Fruit fly (Drosophila melanogaster) whole organism, prepupa: ENCODE data around the gene CG11638.

Source experiments
- Blimp-1 ChIP-seq: fragments of 200-800 bp; sonication (Bioruptor generic); optimal IDR thresholded peaks from 3 replicates; lab custom pipeline; 2017; ENCODE audit warnings: missing biosample characterization, missing genetic modification characterization, mild to moderate bottlenecking, moderate library complexity, missing genetic modification reagents
- CG10669 ChIP-seq: fragments of 200-800 bp; sonication (Bioruptor generic); optimal IDR thresholded peaks from 3 replicates; lab custom pipeline; 2018; ENCODE audit warnings: missing biosample characterization, mild to moderate bottlenecking, missing genetic modification characterization, moderate library complexity
- CG11902 ChIP-seq: fragments of 200-800 bp; sonication (Bioruptor generic); optimal IDR thresholded peaks from 3 replicates; lab custom pipeline; 2016; ENCODE audit warnings: missing biosample characterization, missing genetic modification characterization
- CG1621 ChIP-seq: fragments of 200-800 bp; sonication (Bioruptor generic); optimal IDR thresholded peaks from 3 replicates; lab custom pipeline; 2018; ENCODE audit warnings: missing biosample characterization, mild to moderate bottlenecking, missing genetic modification characterization
- CG16779 ChIP-seq: fragments of 200-800 bp; sonication (Bioruptor generic); optimal IDR thresholded peaks from 3 replicates; lab custom pipeline; 2017; ENCODE audit warnings: missing biosample characterization, mild to moderate bottlenecking, missing genetic modification characterization
- CG3032 ChIP-seq: fragments of 200-800 bp; optimal IDR thresholded peaks from 2 replicates; lab custom pipeline; 2019; ENCODE audit warnings: missing biosample characterization, mild to moderate bottlenecking, missing genetic modification characterization, moderate library complexity
- CG31627 ChIP-seq: fragments of 200-800 bp; sonication (Bioruptor generic); optimal IDR thresholded peaks from 3 replicates; lab custom pipeline; 2016; ENCODE audit warnings: missing biosample characterization, missing genetic modification characterization
- CG32006 ChIP-seq: fragments of 200-800 bp; sonication (Bioruptor generic); optimal IDR thresholded peaks from 3 replicates; lab custom pipeline; 2017; ENCODE audit warnings: missing biosample characterization, mild to moderate bottlenecking, missing genetic modification characterization
- CG34406 ChIP-seq: fragments of 200-800 bp; sonication (Bioruptor generic); optimal IDR thresholded peaks from 3 replicates; lab custom pipeline; 2016; ENCODE audit warnings: missing biosample characterization, missing genetic modification characterization
- CG3919 ChIP-seq: fragments of 200-800 bp; sonication (Bioruptor generic); optimal IDR thresholded peaks from 3 replicates; lab custom pipeline; 2016; ENCODE audit warnings: missing biosample characterization, missing genetic modification characterization
- CG4318 ChIP-seq: fragments of 200-800 bp; sonication (Bioruptor generic); optimal IDR thresholded peaks from 3 replicates; lab custom pipeline; 2017; ENCODE audit warnings: missing biosample characterization, mild to moderate bottlenecking, missing genetic modification characterization
- CG6163 ChIP-seq: fragments of 200-800 bp; sonication (Bioruptor generic); IDR thresholded peaks from 3 replicates; pipeline ENCODE4 v1.3.6; 2022; ENCODE audit warnings: missing biosample characterization, missing genetic modification characterization
- CG6276 ChIP-seq: fragments of 200-800 bp; sonication (Bioruptor generic); optimal IDR thresholded peaks from 2 replicates; lab custom pipeline; 2017; ENCODE audit warnings: missing biosample characterization, mild to moderate bottlenecking, missing genetic modification characterization
- CG6792 ChIP-seq: fragments of 200-800 bp; sonication (Bioruptor generic); optimal IDR thresholded peaks from 3 replicates; lab custom pipeline; 2016; ENCODE audit warnings: missing biosample characterization, missing genetic modification characterization
- CG6808 ChIP-seq: fragments of 200-800 bp; sonication (Bioruptor generic); optimal IDR thresholded peaks from 3 replicates; lab custom pipeline; 2017; ENCODE audit warnings: missing biosample characterization, missing genetic modification characterization, mild to moderate bottlenecking, moderate library complexity, missing genetic modification reagents
- CG6854 ChIP-seq: fragments of 200-800 bp; sonication (Bioruptor generic); optimal IDR thresholded peaks from 2 replicates; lab custom pipeline; 2017; ENCODE audit warnings: missing biosample characterization, mild to moderate bottlenecking, missing genetic modification characterization
- CG7368 ChIP-seq: fragments of 200-800 bp; sonication (Bioruptor generic); optimal IDR thresholded peaks from 3 replicates; lab custom pipeline; 2016; ENCODE audit warnings: missing biosample characterization, missing genetic modification characterization
- CG8119 ChIP-seq: fragments of 200-800 bp; sonication (Bioruptor generic); IDR thresholded peaks from 3 replicates; pipeline ENCODE4 v1.3.6; 2022; ENCODE audit warnings: missing biosample characterization, missing genetic modification characterization
- CG8319 ChIP-seq: fragments of 200-800 bp; sonication (Bioruptor generic); optimal IDR thresholded peaks from 3 replicates; lab custom pipeline; 2016; ENCODE audit warnings: missing biosample characterization, missing genetic modification characterization
- CG8632 ChIP-seq: fragments of 200-800 bp; sonication (Bioruptor generic); optimal IDR thresholded peaks from 3 replicates; lab custom pipeline; 2016; ENCODE audit warnings: missing biosample characterization, missing genetic modification characterization
- CG9139 ChIP-seq: fragments of 200-800 bp; sonication (Bioruptor generic); optimal IDR thresholded peaks from 3 replicates; lab custom pipeline; 2017; ENCODE audit warnings: missing biosample characterization, mild to moderate bottlenecking, missing genetic modification characterization
- Eip75B ChIP-seq: fragments of 200-800 bp; sonication (Bioruptor generic); optimal IDR thresholded peaks from 3 replicates; lab custom pipeline; 2016; ENCODE audit warnings: missing biosample characterization, missing genetic modification characterization
- Eip78C ChIP-seq: fragments of 200-800 bp; sonication (Bioruptor generic); peaks from one replicate; lab custom pipeline; 2016; ENCODE audit warnings: missing biosample characterization, missing genetic modification characterization
- Eip93F ChIP-seq: fragments of 200-800 bp; sonication (Bioruptor generic); optimal IDR thresholded peaks from 2 replicates; lab custom pipeline; 2016; ENCODE audit warnings: missing biosample characterization, mild to moderate bottlenecking, missing genetic modification characterization
- Ets21C ChIP-seq: fragments of 200-800 bp; sonication (Bioruptor generic); optimal IDR thresholded peaks from 3 replicates; lab custom pipeline; 2016; ENCODE audit warnings: missing biosample characterization, missing genetic modification characterization
- Ets96B ChIP-seq: fragments of 200-800 bp; optimal IDR thresholded peaks from 2 replicates; lab custom pipeline; 2019; ENCODE audit warnings: missing biosample characterization, mild to moderate bottlenecking, missing genetic modification characterization, moderate library complexity
- Gug ChIP-seq: fragments of 200-800 bp; sonication (Bioruptor generic); IDR thresholded peaks from 2 replicates; pipeline ENCODE4 v1.3.6; 2022; ENCODE audit warnings: missing biosample characterization, missing genetic modification characterization
- Hr38 ChIP-seq: sonication (Bioruptor generic); optimal IDR thresholded peaks from 2 replicates; lab custom pipeline; 2016; ENCODE audit warnings: missing biosample characterization, missing genetic modification characterization
- Hr39 ChIP-seq: fragments of 200-800 bp; sonication (Bioruptor generic); optimal IDR thresholded peaks from 2 replicates; lab custom pipeline; 2016; ENCODE audit warnings: missing biosample characterization, missing genetic modification characterization
- Hr4 ChIP-seq: fragments of 200-800 bp; sonication (Bioruptor generic); optimal IDR thresholded peaks from 3 replicates; lab custom pipeline; 2016; ENCODE audit warnings: missing biosample characterization, missing genetic modification characterization
- Lpt ChIP-seq: fragments of 200-800 bp; sonication (Bioruptor generic); optimal IDR thresholded peaks from 3 replicates; lab custom pipeline; 2016; ENCODE audit warnings: missing biosample characterization, missing genetic modification characterization
- OdsH ChIP-seq: fragments of 200-800 bp; sonication (Bioruptor generic); optimal IDR thresholded peaks from 3 replicates; lab custom pipeline; 2016; ENCODE audit warnings: missing biosample characterization, missing genetic modification characterization
- Smox ChIP-seq: fragments of 200-800 bp; sonication (Bioruptor generic); optimal IDR thresholded peaks from 3 replicates; lab custom pipeline; 2016; ENCODE audit warnings: missing biosample characterization, missing genetic modification characterization
- Sox14 ChIP-seq: fragments of 200-800 bp; sonication (Bioruptor generic); optimal IDR thresholded peaks from 3 replicates; lab custom pipeline; 2016; ENCODE audit warnings: missing biosample characterization, missing genetic modification characterization
- achi ChIP-seq: fragments of 200-800 bp; sonication (Bioruptor generic); optimal IDR thresholded peaks from 3 replicates; lab custom pipeline; 2016; ENCODE audit warnings: missing biosample characterization, missing genetic modification characterization
- acj6 ChIP-seq: fragments of 200-800 bp; sonication (Bioruptor generic); optimal IDR thresholded peaks from 3 replicates; lab custom pipeline; 2016; ENCODE audit warnings: missing biosample characterization, missing genetic modification characterization
- cyc ChIP-seq: fragments of 200-800 bp; sonication (Bioruptor generic); optimal IDR thresholded peaks from 3 replicates; lab custom pipeline; 2016; ENCODE audit warnings: missing biosample characterization, missing genetic modification characterization
- eg ChIP-seq: fragments of 200-800 bp; sonication (Bioruptor generic); IDR thresholded peaks from 3 replicates; pipeline ENCODE4 v1.3.6; 2022; ENCODE audit warnings: missing biosample characterization, missing genetic modification characterization
- fd59A ChIP-seq: fragments of 200-800 bp; sonication (Bioruptor generic); optimal IDR thresholded peaks from 2 replicates; lab custom pipeline; 2017; ENCODE audit warnings: missing biosample characterization, mild to moderate bottlenecking, missing genetic modification characterization, missing genetic modification reagents
- fd85E ChIP-seq: fragments of 200-800 bp; sonication (Bioruptor generic); optimal IDR thresholded peaks from 3 replicates; lab custom pipeline; 2016; ENCODE audit warnings: missing biosample characterization, missing genetic modification characterization
- fkh ChIP-seq: fragments of 200-800 bp; sonication (Bioruptor generic); optimal IDR thresholded peaks from 3 replicates; lab custom pipeline; 2017; ENCODE audit warnings: missing biosample characterization, mild to moderate bottlenecking, missing genetic modification characterization, moderate library complexity
- lz ChIP-seq: fragments of 200-800 bp; sonication (Bioruptor generic); optimal IDR thresholded peaks from 3 replicates; lab custom pipeline; 2016; ENCODE audit warnings: missing biosample characterization, missing genetic modification characterization
- net ChIP-seq: fragments of 200-800 bp; sonication (Bioruptor generic); optimal IDR thresholded peaks from 3 replicates; lab custom pipeline; 2016; ENCODE audit warnings: missing biosample characterization, missing genetic modification characterization
- pdm3 ChIP-seq: fragments of 200-800 bp; sonication (Bioruptor generic); optimal IDR thresholded peaks from 3 replicates; lab custom pipeline; 2016; ENCODE audit warnings: missing biosample characterization, missing genetic modification characterization
- salr ChIP-seq, 2 experiments: fragments of 200-800 bp; sonication (Bioruptor generic); optimal IDR thresholded peaks; 3 replicates each; lab custom pipeline; 2016 to 2018; ENCODE audit warnings: missing biosample characterization in 2 of 2, missing genetic modification characterization in 2 of 2, mild to moderate bottlenecking in 1 of 2
- ss ChIP-seq, 2 experiments: fragments of 200-800 bp; sonication (Bioruptor generic); optimal IDR thresholded peaks; 2 replicates in 1 of 2; 3 replicates in 1 of 2; lab custom pipeline; 2017 to 2018; ENCODE audit warnings: mild to moderate bottlenecking in 2 of 2, missing biosample characterization in 2 of 2, missing genetic modification characterization in 2 of 2, moderate library complexity in 1 of 2
- svp ChIP-seq: fragments of 200-800 bp; sonication (Bioruptor generic); peaks from one replicate; lab custom pipeline; 2016; ENCODE audit warnings: missing biosample characterization, missing genetic modification characterization
- topi ChIP-seq: fragments of 200-800 bp; sonication (Bioruptor generic); optimal IDR thresholded peaks from 3 replicates; lab custom pipeline; 2016; ENCODE audit warnings: missing biosample characterization, missing genetic modification characterization
- vri ChIP-seq: fragments of 200-800 bp; sonication (Bioruptor generic); optimal IDR thresholded peaks from 3 replicates; lab custom pipeline; 2016; ENCODE audit warnings: missing biosample characterization, mild to moderate bottlenecking, missing genetic modification characterization

Gene CG11638

dm6 chrX:1041407-1042038 is 15.0 kb upstream of the CG11638 start (continued):
- peak; percentile 43; the same call in 1 of the 2 replicates for TF ChIP-seq Gug
- TF ChIP-seq CG6792 (GFP tag; lab: Kevin White, UChicago): peak; percentile 27
- no peak for TF ChIP-seq CG8319 (GFP tag; lab: Kevin White, UChicago)
- no peak for TF ChIP-seq net (GFP tag; lab: Kevin White, UChicago)
- TF ChIP-seq OdsH (GFP tag; lab: Kevin White, UChicago): peak; percentile 26
- TF ChIP-seq Eip93F: no peak
- no peak for TF ChIP-seq CG4318 (GFP tag; lab: Kevin White, UChicago)
- no peak for TF ChIP-seq Blimp-1 (GFP tag; lab: Kevin White, UChicago)
- TF ChIP-seq fd85E (GFP tag; lab: Kevin White, UChicago): no peak

DNA sequence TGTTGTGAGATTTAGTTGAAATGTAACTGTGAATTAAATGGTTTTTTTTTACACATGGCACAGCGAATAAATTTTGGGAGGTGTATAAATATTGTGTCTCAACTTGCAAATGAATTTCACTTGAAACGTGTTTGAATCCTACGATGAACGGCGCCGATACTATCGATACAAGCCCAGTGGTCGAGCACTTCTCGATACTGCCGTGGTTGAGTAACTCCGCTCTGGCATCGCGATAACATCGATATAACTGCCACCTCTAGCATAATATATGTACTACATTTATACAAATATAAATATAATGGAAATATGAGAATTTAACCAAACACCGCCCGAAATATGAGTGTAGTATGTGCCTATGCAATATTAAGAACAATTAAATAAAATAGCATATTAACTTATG is 6.6 kb upstream of the CG11638 start:
- TF ChIP-seq CG3919 (GFP tag; lab: Kevin White, UChicago) (peak; percentile 21), Gug (no peak), Hr38 (GFP tag; lab: Kevin White, UChicago) (no peak), fd85E (GFP tag; lab: Kevin White, UChicago) (no peak), topi (GFP tag; lab: Kevin White, UChicago) (peak; percentile 23), CG4318 (GFP tag; lab: Kevin White, UChicago) (no peak), CG6792 (GFP tag; lab: Kevin White, UChicago) (no peak), fkh (GFP tag; lab: Kevin White, UChicago) (no peak), CG6276 (GFP tag; lab: Kevin White, UChicago) (no peak), salr (GFP tag; optimal IDR thresholded peaks at IDR 0.05; lab: Kevin White, UChicago) (no peak), CG8119 (GFP tag; lab: Robert Waterston, UW) (no peak), Sox14 (peak; percentile 6), Hr39 (GFP tag; lab: Kevin White, UChicago) (no peak), Eip93F (no peak), CG34406 (GFP tag; lab: Kevin White, UChicago) (no peak), CG31627 (GFP tag; lab: Kevin White, UChicago) (peak; percentile 39), eg (no peak), CG8319 (GFP tag; lab: Kevin White, UChicago) (no peak), Ets96B (no peak), CG32006 (GFP tag; lab: Kevin White, UChicago) (no peak), OdsH (GFP tag; lab: Kevin White, UChicago) (no peak), ss (GFP tag; optimal IDR thresholded peaks at IDR 0.05; lab: Kevin White, UChicago) (no peak), cyc (GFP tag; lab: Kevin White, UChicago) (peak; percentile 18), CG11902 (GFP tag; lab: Kevin White, UChicago) (no peak), Smox (GFP tag; lab: Kevin White, UChicago) (no peak), Hr4 (GFP tag; lab: Kevin White, UChicago) (no peak), CG9139 (no peak), CG8632 (GFP tag; lab: Kevin White, UChicago) (no peak), Ets21C (no peak), Eip75B (GFP tag; lab: Kevin White, UChicago) (no peak), CG6854 (GFP tag; lab: Kevin White, UChicago) (no peak), Eip78C (GFP tag; lab: Kevin White, UChicago) (peak; percentile 25), acj6 (GFP tag; lab: Kevin White, UChicago) (no peak), CG1621 (peak; percentile 56), CG6163 (GFP tag; lab: Robert Waterston, UW) (no peak), pdm3 (no peak), lz (GFP tag; lab: Kevin White, UChicago) (peak; percentile 4), CG6808 (GFP tag; lab: Kevin White, UChicago) (no peak), svp (GFP tag; lab: Kevin White, UChicago) (peak; percentile 66), CG16779 (no peak), achi (GFP tag; lab: Kevin White, UChicago) (no peak), vri (GFP tag; lab: Kevin White, UChicago) (no peak), fd59A (no peak), CG10669 (GFP tag; lab: Kevin White, UChicago) (no peak), CG7368 (GFP tag; lab: Kevin White, UChicago) (no peak), Lpt (GFP tag; lab: Kevin White, UChicago) (no peak), CG3032 (tag; lab: Kevin White, UChicago) (peak; percentile 5)
